Worm (Caenorhabditis elegans) whole organism, L1 larva: ENCODE measurements around the gene C09E8.6.

Experiments used
- C04F5.9 ChIP-seq: sonication (generic microtip); optimal IDR thresholded peaks from 2 replicates; lab custom pipeline; 2016; ENCODE audit warnings: missing genetic modification characterization, missing compliant biosample characterization
- F16B12.6 ChIP-seq: fragments of 150-350 bp; optimal IDR thresholded peaks from 2 replicates; lab custom pipeline; 2014; ENCODE audit warnings: missing biosample characterization, missing genetic modification characterization
- ceh-63 ChIP-seq: fragments of 200-800 bp; sonication (Bioruptor generic); optimal IDR thresholded peaks from 2 replicates; lab custom pipeline; 2018; ENCODE audit warnings: mild to moderate bottlenecking, missing genetic modification characterization, missing compliant biosample characterization
- ceh-82 ChIP-seq, 3 experiments: fragments of 150-350 bp in 1 of 3; sonication (generic microtip) in 2 of 3; optimal IDR thresholded peaks; 2 replicates each; lab custom pipeline; 2014 to 2017; ENCODE audit warnings: missing biosample characterization in 3 of 3, missing genetic modification characterization in 3 of 3
- dpl-1 ChIP-seq, 3 experiments: fragments of 150-350 bp in 2 of 3; sonication (generic microtip) in 1 of 3; optimal IDR thresholded peaks; 2 replicates each; lab custom pipeline; 2014 to 2017; ENCODE audit warnings: missing biosample characterization in 3 of 3, missing genetic modification characterization in 3 of 3, missing genetic modification reagents in 3 of 3
- dsc-1 ChIP-seq: sonication (generic microtip); optimal IDR thresholded peaks from 2 replicates; lab custom pipeline; 2016; ENCODE audit warnings: mild to moderate bottlenecking, missing genetic modification characterization, missing compliant biosample characterization
- efl-1 ChIP-seq, 4 experiments: fragments of 150-350 bp; optimal IDR thresholded peaks in 3 of 4; peaks in 1 of 4; 1 replicate in 1 of 4; 2 replicates in 3 of 4; lab custom pipeline; 2014; ENCODE audit warnings: missing biosample characterization in 2 of 4, missing genetic modification characterization in 2 of 4, missing genetic modification reagents in 2 of 4
- efl-3 ChIP-seq: fragments of 200-800 bp; sonication (Bioruptor generic); optimal IDR thresholded peaks from 2 replicates; lab custom pipeline; 2018; ENCODE audit warnings: mild to moderate bottlenecking, missing genetic modification characterization, missing compliant biosample characterization
- egl-13 ChIP-seq: sonication (generic microtip); optimal IDR thresholded peaks from 2 replicates; lab custom pipeline; 2016; ENCODE audit warnings: missing genotype, missing genetic modification reagents, missing genetic modification characterization, missing compliant biosample characterization
- elt-3 ChIP-seq, 6 experiments: fragments of 150-350 bp in 1 of 6; sonication (generic microtip); optimal IDR thresholded peaks; 2 replicates each; lab custom pipeline; 2017 to 2018; ENCODE audit warnings: missing biosample characterization in 6 of 6, missing genetic modification characterization in 6 of 6, inconsistent platforms in 1 of 6
- fkh-4 ChIP-seq: sonication (generic microtip); optimal IDR thresholded peaks from 2 replicates; lab custom pipeline; 2016; ENCODE audit warnings: missing compliant biosample characterization, missing genetic modification characterization, borderline replicate concordance
- fkh-8 ChIP-seq: sonication (generic microtip); optimal IDR thresholded peaks from 2 replicates; lab custom pipeline; 2016; ENCODE audit warnings: mild to moderate bottlenecking, missing genetic modification characterization, missing compliant biosample characterization
- fos-1 ChIP-seq: fragments of 150-350 bp; optimal IDR thresholded peaks from 2 replicates; lab custom pipeline; 2014; ENCODE audit warnings: missing biosample characterization, missing genetic modification characterization
- hlh-17 ChIP-seq: fragments of 200-800 bp; sonication (Bioruptor generic); optimal IDR thresholded peaks from 2 replicates; lab custom pipeline; 2018; ENCODE audit warnings: missing genetic modification characterization, mild to moderate bottlenecking, missing compliant biosample characterization, moderate library complexity, borderline replicate concordance
- hpl-2 ChIP-seq: fragments of 150-350 bp; optimal IDR thresholded peaks from 2 replicates; lab custom pipeline; 2014; ENCODE audit warnings: missing biosample characterization, missing genetic modification reagents, missing genetic modification characterization
- irx-1 ChIP-seq: sonication (generic microtip); optimal IDR thresholded peaks from 2 replicates; lab custom pipeline; 2016; ENCODE audit warnings: missing genetic modification characterization, missing compliant biosample characterization
- lin-13 ChIP-seq: fragments of 150-350 bp; optimal IDR thresholded peaks from 2 replicates; lab custom pipeline; 2014; ENCODE audit warnings: missing biosample characterization, missing genetic modification reagents, missing genetic modification characterization
- lin-15B ChIP-seq: fragments of 150-350 bp; sonication (generic microtip); optimal IDR thresholded peaks from 3 replicates; lab custom pipeline; 2014; ENCODE audit warnings: missing biosample characterization, missing genetic modification characterization
- lin-35 ChIP-seq, 2 experiments: fragments of 150-350 bp; optimal IDR thresholded peaks; 2 replicates each; lab custom pipeline; 2014; ENCODE audit warnings: missing biosample characterization in 2 of 2, missing genetic modification characterization in 2 of 2, missing genetic modification reagents in 2 of 2
- lin-39 ChIP-seq: fragments of 150-350 bp; optimal IDR thresholded peaks from 2 replicates; lab custom pipeline; 2014; ENCODE audit warnings: missing biosample characterization, missing genetic modification reagents, missing genetic modification characterization
- lir-3 ChIP-seq: sonication (generic microtip); optimal IDR thresholded peaks from 2 replicates; lab custom pipeline; 2016; ENCODE audit warnings: mild to moderate bottlenecking, missing genetic modification characterization, moderate library complexity, missing compliant biosample characterization; ENCODE audit not compliant: poor library complexity
- lsy-2 ChIP-seq, 2 experiments: fragments of 150-350 bp; optimal IDR thresholded peaks; 2 replicates each; lab custom pipeline; 2014; ENCODE audit warnings: missing biosample characterization in 2 of 2, missing genetic modification characterization in 2 of 2
- mab-9 ChIP-seq: fragments of 200-800 bp; sonication (Bioruptor generic); IDR thresholded peaks from 2 replicates; pipeline ENCODE4 v1.3.6; 2022; ENCODE audit warnings: missing genetic modification reagents, missing genetic modification characterization, missing compliant biosample characterization
- mef-2 ChIP-seq: fragments of 150-350 bp; optimal IDR thresholded peaks from 2 replicates; lab custom pipeline; 2014; ENCODE audit warnings: missing biosample characterization, missing genetic modification characterization
- mep-1 ChIP-seq: fragments of 150-350 bp; optimal IDR thresholded peaks from 2 replicates; lab custom pipeline; 2014; ENCODE audit warnings: missing biosample characterization, missing genetic modification characterization
- nhr-12 ChIP-seq: sonication (generic microtip); optimal IDR thresholded peaks from 2 replicates; lab custom pipeline; 2017; ENCODE audit warnings: missing biosample characterization, missing genetic modification characterization
- nhr-19 ChIP-seq: fragments of 200-800 bp; sonication (Bioruptor generic); conservative IDR thresholded peaks from 2 replicates; pipeline ENCODE4 v1.3.6; 2022; ENCODE audit warnings: missing genetic modification characterization, missing compliant biosample characterization
- nhr-20 ChIP-seq: sonication (generic microtip); optimal IDR thresholded peaks from 2 replicates; lab custom pipeline; 2016; ENCODE audit warnings: mild to moderate bottlenecking, missing genetic modification characterization, missing compliant biosample characterization
- nhr-237 ChIP-seq: fragments of 150-350 bp; optimal IDR thresholded peaks from 2 replicates; lab custom pipeline; 2014; ENCODE audit warnings: missing biosample characterization, missing genetic modification characterization
- nhr-47 ChIP-seq: sonication (generic microtip); optimal IDR thresholded peaks from 2 replicates; lab custom pipeline; 2016; ENCODE audit warnings: mild to moderate bottlenecking, missing genetic modification characterization, moderate library complexity, missing compliant biosample characterization
- nhr-85 ChIP-seq: sonication (generic microtip); peaks from one replicate; lab custom pipeline; 2016; ENCODE audit warnings: missing genetic modification characterization, inconsistent platforms, missing compliant biosample characterization
- pqm-1 ChIP-seq: sonication (generic microtip); optimal IDR thresholded peaks from 3 replicates; lab custom pipeline; 2017; ENCODE audit warnings: missing biosample characterization, missing genetic modification characterization
- rnt-1 ChIP-seq: sonication (generic microtip); optimal IDR thresholded peaks from 2 replicates; lab custom pipeline; 2016; ENCODE audit warnings: mild to moderate bottlenecking, missing genetic modification characterization, moderate library complexity, missing compliant biosample characterization
- snpc-4 ChIP-seq: fragments of 150-350 bp; optimal IDR thresholded peaks from 2 replicates; lab custom pipeline; 2014; ENCODE audit warnings: missing biosample characterization, missing genetic modification characterization
- snu-23 ChIP-seq: sonication (generic microtip); optimal IDR thresholded peaks from 2 replicates; lab custom pipeline; 2016; ENCODE audit warnings: missing genetic modification characterization, missing compliant biosample characterization
- sptf-1 ChIP-seq: fragments of 150-350 bp; optimal IDR thresholded peaks from 2 replicates; lab custom pipeline; 2014; ENCODE audit warnings: missing biosample characterization, missing genetic modification characterization
- swsn-7 ChIP-seq: sonication (generic microtip); optimal IDR thresholded peaks from 2 replicates; lab custom pipeline; 2016; ENCODE audit warnings: missing genetic modification characterization, missing compliant biosample characterization
- unc-98 ChIP-seq: fragments of 200-800 bp; sonication (Bioruptor generic); IDR thresholded peaks from 2 replicates; pipeline ENCODE4 v1.3.6; 2022; ENCODE audit warnings: missing genetic modification characterization, missing compliant biosample characterization
- vab-15 ChIP-seq: sonication (generic microtip); optimal IDR thresholded peaks from 2 replicates; lab custom pipeline; 2017; ENCODE audit warnings: missing genotype, mild to moderate bottlenecking, missing genetic modification characterization, missing compliant biosample characterization
- zag-1 ChIP-seq: fragments of 150-350 bp; optimal IDR thresholded peaks from 2 replicates; lab custom pipeline; 2014; ENCODE audit warnings: missing biosample characterization, missing genetic modification characterization
- ztf-11 ChIP-seq, 2 experiments: sonication (generic microtip); optimal IDR thresholded peaks; 2 replicates each; lab custom pipeline; 2016 to 2017; ENCODE audit warnings: missing genetic modification characterization in 2 of 2, missing biosample characterization in 1 of 2, missing compliant biosample characterization in 1 of 2

C09E8.6 gene

DNA sequence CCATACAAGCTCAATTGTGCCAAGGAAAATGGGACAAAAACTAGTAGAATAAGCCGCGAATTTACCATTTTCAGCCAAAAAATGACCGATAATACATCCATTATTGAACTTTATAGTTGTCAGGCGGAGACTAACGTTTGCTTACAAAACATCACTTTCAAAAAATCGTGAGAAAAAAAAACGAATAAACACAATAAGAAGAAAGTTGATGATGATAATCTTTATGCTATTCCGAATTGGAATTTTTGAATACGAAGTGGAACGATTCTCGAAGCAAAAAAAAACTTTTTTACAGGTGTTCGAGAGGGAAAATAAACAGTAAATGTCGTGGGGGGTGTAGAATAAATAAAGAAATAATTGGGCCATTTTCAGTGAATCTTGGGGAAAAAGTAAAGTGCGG is 21.3 kb downstream of the C09E8.6 start, which contains the start of gene W08F4.7:
Gene W08F4.7, minus strand, starts transcription at position 101 of the 400 bp plus-strand sequence.
- TF ChIP-seq hpl-2 (GFP tag; lab: Kevin White, UChicago) (no peak), nhr-85 (tag; lab: Kevin White, UChicago) (peak; percentile 8)

DNA sequence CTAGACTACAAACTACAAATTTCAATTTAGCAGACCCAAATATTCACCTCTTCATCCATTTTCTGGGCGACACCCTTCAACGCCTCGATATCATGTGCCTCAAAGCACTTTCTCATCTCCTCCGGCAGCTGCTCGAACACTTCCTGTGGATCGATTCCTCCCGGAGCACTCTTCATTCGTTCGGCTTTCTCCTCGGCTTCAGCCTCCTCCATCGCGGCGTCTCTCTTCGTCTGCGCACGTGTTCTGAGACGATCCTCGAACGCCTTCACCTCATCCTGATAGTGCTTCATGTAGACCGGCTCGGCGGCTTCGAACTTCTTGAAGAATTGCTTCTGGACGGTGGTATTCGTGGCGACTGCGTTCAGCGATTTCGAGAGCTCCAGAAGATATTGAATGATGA is 22.5 kb downstream of the C09E8.6 start:
- TF ChIP-seq efl-1 (optimal IDR thresholded peaks at IDR 0.05; lab: Kevin White, UChicago) (no peak), efl-1 (GFP tag; optimal IDR thresholded peaks at IDR 0.05 in 1 of 2; lab: Kevin White, UChicago) (peak in 1 of 2 experiments; percentile 89), lsy-2 (tag; optimal IDR thresholded peaks at IDR 0.05; lab: Kevin White, UChicago) (no peak), nhr-237 (tag; lab: Kevin White, UChicago) (no peak), hlh-17 (GFP tag; lab: Kevin White, UChicago) (no peak)

DNA sequence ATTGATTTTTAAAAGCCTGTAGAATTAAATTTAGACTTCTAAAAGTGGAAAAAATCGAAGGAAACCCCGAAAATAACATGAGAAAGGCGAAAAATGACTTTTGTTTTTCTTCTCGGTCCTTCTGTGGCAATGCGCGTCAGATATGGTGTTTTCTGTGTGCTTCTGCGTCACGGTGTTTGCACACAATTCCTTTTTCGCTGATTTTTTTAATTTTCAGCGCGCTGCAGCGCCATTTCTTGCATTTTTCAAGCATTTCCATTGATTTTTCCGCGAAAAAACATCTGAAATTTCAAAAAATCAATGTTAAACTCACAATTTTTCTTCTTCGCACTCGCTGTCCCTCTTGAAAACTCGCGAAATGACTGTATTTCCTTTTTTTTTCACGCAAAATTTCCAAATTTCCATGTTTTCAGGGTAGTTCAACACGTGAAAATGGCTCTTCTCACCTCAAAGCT is 23.9 kb downstream of the C09E8.6 start, which contains the start of the genes cdc-37 and W08F4.3:
Gene cdc-37, minus strand, starts transcription at position 405 of the 455 bp plus-strand sequence.
Gene W08F4.3, plus strand, starts transcription at position 414 of the 455 bp plus-strand sequence.
- peak; percentile 94 for TF ChIP-seq F16B12.6 (tag; lab: Kevin White, UChicago)
- no peak for TF ChIP-seq egl-13 (tag; lab: Kevin White, UChicago)
- TF ChIP-seq irx-1 (tag; lab: Kevin White, UChicago) = no peak
- peak; percentile 24 for TF ChIP-seq fos-1 (tag; lab: Kevin White, UChicago)
- peak; percentile 46 for TF ChIP-seq rnt-1 (tag; lab: Kevin White, UChicago)
- peak; percentile 17 for TF ChIP-seq nhr-85 (tag; lab: Kevin White, UChicago)
- no peak for TF ChIP-seq sptf-1 (tag; lab: Kevin White, UChicago)
- TF ChIP-seq snu-23 (GFP tag; lab: Kevin White, UChicago) = peak; percentile 21
- peak in 1 of 3 experiments; percentile 23 for TF ChIP-seq ceh-82 (tag; optimal IDR thresholded peaks at IDR 0.05; lab: Kevin White, UChicago)
- TF ChIP-seq efl-1 (optimal IDR thresholded peaks at IDR 0.05; lab: Kevin White, UChicago) = peak; percentile 48 to 67
- TF ChIP-seq efl-1 (GFP tag; optimal IDR thresholded peaks at IDR 0.05 in 1 of 2; lab: Kevin White, UChicago) = peak; percentile 62 to 94
- no peak for TF ChIP-seq unc-98 (GFP tag; lab: Robert Waterston, UW)
- peak; percentile 7 for TF ChIP-seq mep-1 (tag; lab: Kevin White, UChicago)
- TF ChIP-seq dpl-1 (GFP tag; optimal IDR thresholded peaks at IDR 0.05; lab: Kevin White, UChicago) = peak in 2 of 3 experiments; percentile 44 to 50
- peak; percentile 39 to 48 for TF ChIP-seq lin-35 (GFP tag; optimal IDR thresholded peaks at IDR 0.05; lab: Kevin White, UChicago)
- TF ChIP-seq nhr-47 = peak; percentile 5
- no peak for TF ChIP-seq pqm-1 (tag; lab: Kevin White, UChicago)
- peak; percentile 12 for TF ChIP-seq dsc-1 (tag; lab: Kevin White, UChicago)
- TF ChIP-seq, all 84 proteins: peak for 12

DNA sequence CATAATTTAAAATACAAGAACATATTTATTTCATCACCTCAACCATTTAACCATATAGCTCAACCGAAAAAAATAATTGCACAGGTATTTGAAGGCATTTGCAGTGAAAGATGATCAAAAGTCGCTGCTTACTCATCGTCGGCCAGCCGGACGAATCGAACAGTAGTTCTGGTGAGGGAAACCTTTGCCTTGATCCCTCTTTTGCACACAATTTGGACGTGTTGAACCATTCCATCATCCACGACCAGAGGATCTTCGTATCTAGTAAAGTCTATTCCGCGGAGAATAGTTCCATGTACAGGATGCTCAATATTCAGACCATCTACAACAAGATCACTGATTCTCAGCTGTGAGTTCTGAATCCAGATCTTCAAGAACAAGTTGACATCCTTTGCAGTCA is 25.7 kb downstream of the C09E8.6 start:
- no peak for TF ChIP-seq fos-1 (tag; lab: Kevin White, UChicago)
- no peak for TF ChIP-seq lin-39 (tag; lab: Kevin White, UChicago)
- TF ChIP-seq elt-3 (tag; optimal IDR thresholded peaks at IDR 0.05; lab: Kevin White, UChicago) = no peak
- TF ChIP-seq pqm-1 (tag; lab: Kevin White, UChicago) = no peak
- TF ChIP-seq mef-2 (tag; lab: Kevin White, UChicago) = no peak
- TF ChIP-seq nhr-19 (GFP tag; lab: Robert Waterston, UW) = no peak
- TF ChIP-seq, all 84 proteins: peak for 0

DNA sequence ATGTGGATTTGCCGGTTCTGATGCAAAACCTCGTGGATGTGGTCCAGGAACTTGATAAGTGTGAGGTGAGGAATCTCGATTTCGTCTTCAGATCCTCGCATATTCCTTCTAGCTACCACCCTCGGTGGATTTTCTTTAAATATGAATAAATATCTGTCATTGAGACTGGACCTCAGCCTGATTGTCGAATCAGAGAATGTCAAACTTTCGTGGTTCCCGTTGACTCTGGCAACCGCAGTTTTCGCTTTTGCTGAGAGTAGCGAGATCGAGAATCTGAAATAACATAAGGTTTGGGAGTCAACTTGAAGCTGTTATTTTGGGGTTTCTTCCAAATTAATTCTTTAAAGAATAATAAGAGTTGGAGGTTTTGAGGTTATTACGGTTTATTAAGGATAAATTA is 26.4 kb downstream of the C09E8.6 start, which contains the start of gene fbxb-14:
Gene fbxb-14, minus strand, starts transcription at position 101 of the 400 bp plus-strand sequence.
- TF ChIP-seq zag-1 (tag; lab: Kevin White, UChicago) = no peak
- TF ChIP-seq ztf-11 (tag; optimal IDR thresholded peaks at IDR 0.05; lab: Kevin White, UChicago) = no peak
- no peak for TF ChIP-seq ceh-63 (GFP tag; lab: Kevin White, UChicago)
- TF ChIP-seq vab-15 (tag; lab: Kevin White, UChicago) = no peak
- TF ChIP-seq efl-3 (GFP tag; lab: Kevin White, UChicago) = no peak
- TF ChIP-seq fkh-4 (tag; lab: Kevin White, UChicago) = no peak
- no peak for TF ChIP-seq lin-15B (tag; lab: Kevin White, UChicago)
- TF ChIP-seq elt-3 (tag; optimal IDR thresholded peaks at IDR 0.05; lab: Kevin White, UChicago) = no peak
- no peak for TF ChIP-seq nhr-12 (tag; lab: Kevin White, UChicago)
- TF ChIP-seq nhr-20 (tag; lab: Kevin White, UChicago) = no peak
- no peak for TF ChIP-seq fkh-8 (tag; lab: Kevin White, UChicago)
- no peak for TF ChIP-seq lin-13 (GFP tag; lab: Kevin White, UChicago)
- no peak for TF ChIP-seq swsn-7 (tag; lab: Kevin White, UChicago)
- TF ChIP-seq fos-1 (tag; lab: Kevin White, UChicago) = no peak
- no peak for TF ChIP-seq C04F5.9
- TF ChIP-seq snpc-4 (tag; lab: Kevin White, UChicago) = no peak
- TF ChIP-seq mab-9 = no peak
- no peak for TF ChIP-seq lir-3 (tag; lab: Kevin White, UChicago)
